Fruit fly (Drosophila melanogaster): ENCODE results near the gene CG46310.
A peak's percentile ranks its signal among the peaks of the same experiment; 100 is the strongest.

CG46310 gene

dm6 chr3R:23173393-23173981 lies at the start of gene CG46310 (continued):
- TF ChIP-seq vri (GFP tag; optimal IDR thresholded peaks at IDR 0.05) (peak; percentile 82), CG34406 (GFP tag; optimal IDR thresholded peaks at IDR 0.05) (peak; percentile 91), spab (GFP tag; optimal IDR thresholded peaks at IDR 0.05) (peak; percentile 53), Met (GFP tag; optimal IDR thresholded peaks at IDR 0.05) (peak; percentile 86), CG11762 (GFP tag; optimal IDR thresholded peaks at IDR 0.05; ENCODE audit: insufficient read depth) (peak; percentile 84), Hr39 (GFP tag; optimal IDR thresholded peaks at IDR 0.05) (peak; percentile 68), Ets96B (tag; optimal IDR thresholded peaks at IDR 0.05) (peak; percentile 85), CG3919 (GFP tag; optimal IDR thresholded peaks at IDR 0.05) (peak; percentile 89), CG16779 (tag; optimal IDR thresholded peaks at IDR 0.05) (peak; percentile 76)

- TF ChIP-seq CG10669 (GFP tag; optimal IDR thresholded peaks at IDR 0.05) (no peak), CG6792 (GFP tag; optimal IDR thresholded peaks at IDR 0.05) (no peak), svp (GFP tag) (peak; percentile 93), salr (GFP tag; optimal IDR thresholded peaks at IDR 0.05) (no peak), Eip78C (GFP tag) (peak; percentile 46), esn (GFP tag; optimal IDR thresholded peaks at IDR 0.05) (peak; percentile 49), lz (GFP tag; optimal IDR thresholded peaks at IDR 0.05) (no peak), Hr39 (GFP tag; optimal IDR thresholded peaks at IDR 0.05) (peak; percentile 15), Met (GFP tag; optimal IDR thresholded peaks at IDR 0.05) (no peak), CG1621 (tag; optimal IDR thresholded peaks at IDR 0.05) (peak; percentile 10), CG31627 (GFP tag; optimal IDR thresholded peaks at IDR 0.05) (peak; percentile 20), CG6163 (GFP tag; IDR thresholded peaks at IDR 0.05) (peak; percentile 30; the same call in 1 of the 3 replicates), CG10631 (GFP tag; optimal IDR thresholded peaks at IDR 0.05) (no peak), fkh (GFP tag; optimal IDR thresholded peaks at IDR 0.05) (peak; percentile 99), ss (GFP tag; optimal IDR thresholded peaks at IDR 0.05) (no peak)
Measured at dm6 chr3R:23126241-23127022, 47.2 kb upstream of the CG46310 start, which contains the start of gene CG31365. CG31365 (minus strand) TSS chr3R:23126422.

- TF ChIP-seq svp (GFP tag): no peak
- no peak for TF ChIP-seq Ets21C (GFP tag; optimal IDR thresholded peaks at IDR 0.05)
- peak; percentile 15 for TF ChIP-seq esn (GFP tag; optimal IDR thresholded peaks at IDR 0.05)
- peak; percentile 0 for TF ChIP-seq Hr39 (GFP tag; optimal IDR thresholded peaks at IDR 0.05)
- peak; percentile 4 for TF ChIP-seq Eip78C (GFP tag)
- no peak for TF ChIP-seq CG1621 (tag; optimal IDR thresholded peaks at IDR 0.05)
- TF ChIP-seq fkh (GFP tag; optimal IDR thresholded peaks at IDR 0.05): peak; percentile 24
Measured at dm6 chr3R:23127796-23128195, 45.9 kb upstream of the CG46310 start, which contains the start of gene CG31457. CG31457 (minus strand) TSS chr3R:23127981.

dm6 chr3R:23129617-23130016 lies 44.1 kb upstream of the CG46310 start:
- TF ChIP-seq fd85E (GFP tag; optimal IDR thresholded peaks at IDR 0.05) (no peak), eg (GFP tag; IDR thresholded peaks at IDR 0.05) (no peak), fd59A (GFP tag; optimal IDR thresholded peaks at IDR 0.05) (no peak), esn (GFP tag; optimal IDR thresholded peaks at IDR 0.05) (no peak), Eip93F (GFP tag; optimal IDR thresholded peaks at IDR 0.05) (no peak), CG4318 (GFP tag; optimal IDR thresholded peaks at IDR 0.05) (no peak), Eip75B (GFP tag; optimal IDR thresholded peaks at IDR 0.05) (no peak), CG11762 (GFP tag; optimal IDR thresholded peaks at IDR 0.05; ENCODE audit: insufficient read depth) (no peak), CG15336 (GFP tag; IDR thresholded peaks at IDR 0.05) (no peak), svp (GFP tag) (no peak), CG6276 (GFP tag; optimal IDR thresholded peaks at IDR 0.05) (no peak), CG7368 (GFP tag; optimal IDR thresholded peaks at IDR 0.05) (no peak), CG11294 (GFP tag; IDR thresholded peaks at IDR 0.05) (no peak), net (GFP tag; optimal IDR thresholded peaks at IDR 0.05) (no peak)
